Worm (Caenorhabditis elegans): Measurements from ENCODE around the gene Y67H2A.10.

ce11 chrIV:13236485-13236884 lies 52.8 kb downstream of the Y67H2A.10 start, which contains the start of gene pwp-1:
- no peak for TF ChIP-seq ama-1 (optimal IDR thresholded peaks at IDR 0.05)
- TF ChIP-seq sea-1 (GFP tag; conservative IDR thresholded peaks at IDR 0.05) = no peak
- TF ChIP-seq F13C5.2 (tag; optimal IDR thresholded peaks at IDR 0.05) = no peak
- TF ChIP-seq ceh-13 (GFP tag; optimal IDR thresholded peaks at IDR 0.05) = no peak
- TF ChIP-seq tbx-37 (GFP tag; conservative IDR thresholded peaks at IDR 0.05) = no peak
- TF ChIP-seq B0310.2 (tag; optimal IDR thresholded peaks at IDR 0.05) = no peak
- no peak for TF ChIP-seq tbx-11 (GFP tag; IDR thresholded peaks at IDR 0.05)
- no peak for TF ChIP-seq tra-4 (tag; optimal IDR thresholded peaks at IDR 0.05)
- no peak for TF ChIP-seq scrt-1 (GFP tag; IDR thresholded peaks at IDR 0.05)
- no peak for TF ChIP-seq hmbx-1 (tag; optimal IDR thresholded peaks at IDR 0.05)
- no peak for TF ChIP-seq ceh-36 (tag; optimal IDR thresholded peaks at IDR 0.05)
- no peak for TF ChIP-seq ets-7 (tag; optimal IDR thresholded peaks at IDR 0.05)
- no peak for TF ChIP-seq pes-1 (GFP tag; IDR thresholded peaks at IDR 0.05)
- no peak for TF ChIP-seq hnd-1 (tag; optimal IDR thresholded peaks at IDR 0.05)
